Fruit fly (Drosophila melanogaster) whole organism, embryonic: ENCODE data around the gene Gcn5.

Experiments
- CG10274 ChIP-seq: fragments of 200-800 bp; sonication (Bioruptor generic); optimal IDR thresholded peaks from 3 replicates; lab custom pipeline; 2017; ENCODE audit warnings: missing biosample characterization, mild to moderate bottlenecking, missing genetic modification characterization
- CG15514 ChIP-seq: fragments of 200-800 bp; sonication (Bioruptor generic); optimal IDR thresholded peaks from 3 replicates; lab custom pipeline; 2017; ENCODE audit warnings: missing biosample characterization, missing genetic modification characterization, mild to moderate bottlenecking, moderate library complexity, missing genetic modification reagents
- CG1603 ChIP-seq: fragments of 200-800 bp; sonication (Bioruptor generic); optimal IDR thresholded peaks from 2 replicates; lab custom pipeline; 2019; ENCODE audit warnings: missing biosample characterization, mild to moderate bottlenecking, missing genetic modification characterization, moderate library complexity
- CG17359 ChIP-seq: fragments of 200-800 bp; sonication (Bioruptor generic); optimal IDR thresholded peaks from 3 replicates; lab custom pipeline; 2018; ENCODE audit warnings: missing biosample characterization, mild to moderate bottlenecking, missing genetic modification characterization, moderate library complexity
- CG17361 ChIP-seq: fragments of 200-800 bp; sonication (Bioruptor generic); IDR thresholded peaks from 3 replicates; pipeline ENCODE4 v1.3.6; 2022; ENCODE audit warnings: missing biosample characterization, missing genetic modification characterization
- CG17802 ChIP-seq: fragments of 200-800 bp; sonication (Bioruptor generic); optimal IDR thresholded peaks from 2 replicates; lab custom pipeline; 2018; ENCODE audit warnings: missing biosample characterization, mild to moderate bottlenecking, missing genetic modification characterization, moderate library complexity
- CG17829 ChIP-seq: fragments of 200-800 bp; optimal IDR thresholded peaks from 2 replicates; lab custom pipeline; 2019; ENCODE audit warnings: missing biosample characterization, mild to moderate bottlenecking, missing genetic modification characterization, moderate library complexity
- CG2116 ChIP-seq: fragments of 200-800 bp; sonication (Bioruptor generic); optimal IDR thresholded peaks from 3 replicates; lab custom pipeline; 2018; ENCODE audit warnings: missing biosample characterization, mild to moderate bottlenecking, missing genetic modification characterization
- CG2678 ChIP-seq: fragments of 200-800 bp; sonication (Bioruptor generic); optimal IDR thresholded peaks from 3 replicates; lab custom pipeline; 2019; ENCODE audit warnings: missing biosample characterization, mild to moderate bottlenecking, missing genetic modification characterization, moderate library complexity
- CG32532 ChIP-seq: fragments of 200-800 bp; sonication (Bioruptor generic); IDR thresholded peaks from 2 replicates; pipeline ENCODE4 v1.3.6; 2022; ENCODE audit warnings: missing biosample characterization, missing genetic modification characterization
- CG33557 ChIP-seq: fragments of 200-800 bp; sonication (Bioruptor generic); optimal IDR thresholded peaks from 2 replicates; lab custom pipeline; 2019; ENCODE audit warnings: missing biosample characterization, mild to moderate bottlenecking, missing genetic modification characterization, moderate library complexity
- CG3847 ChIP-seq: fragments of 200-800 bp; sonication (Bioruptor generic); IDR thresholded peaks from 2 replicates; pipeline ENCODE4 v1.3.6; 2022; ENCODE audit warnings: missing biosample characterization, missing genetic modification characterization
- CG6254 ChIP-seq: fragments of 200-800 bp; sonication (Bioruptor generic); optimal IDR thresholded peaks from 3 replicates; lab custom pipeline; 2017; ENCODE audit warnings: mild to moderate bottlenecking, missing biosample characterization, missing genetic modification reagents, missing genetic modification characterization
- CG7556 ChIP-seq: fragments of 200-800 bp; sonication (Bioruptor generic); optimal IDR thresholded peaks from 2 replicates; lab custom pipeline; 2017; ENCODE audit warnings: missing biosample characterization, mild to moderate bottlenecking, missing genetic modification characterization
- CG7987 ChIP-seq: fragments of 200-800 bp; sonication (Bioruptor generic); optimal IDR thresholded peaks from 2 replicates; lab custom pipeline; 2018; ENCODE audit warnings: missing biosample characterization, mild to moderate bottlenecking, missing genetic modification characterization, moderate library complexity
- CG9797 ChIP-seq: fragments of 200-800 bp; sonication (Bioruptor generic); optimal IDR thresholded peaks from 3 replicates; lab custom pipeline; 2018; ENCODE audit warnings: missing biosample characterization, mild to moderate bottlenecking, missing genetic modification characterization
- CG9817 ChIP-seq: fragments of 200-800 bp; sonication (Bioruptor generic); optimal IDR thresholded peaks from 2 replicates; lab custom pipeline; 2018; ENCODE audit warnings: missing biosample characterization, mild to moderate bottlenecking, missing genetic modification characterization, moderate library complexity
- CHES-1-like ChIP-seq: fragments of 200-800 bp; sonication (Bioruptor generic); optimal IDR thresholded peaks from 2 replicates; lab custom pipeline; 2016; ENCODE audit warnings: missing biosample characterization, missing genetic modification characterization
- CTCF ChIP-seq: fragments of 200-800 bp; sonication (Bioruptor generic); optimal IDR thresholded peaks from 2 replicates; lab custom pipeline; 2017; ENCODE audit warnings: missing biosample characterization, mild to moderate bottlenecking, missing genetic modification characterization, moderate library complexity
- CoRest ChIP-seq: fragments of 200-800 bp; sonication (Bioruptor generic); optimal IDR thresholded peaks from 3 replicates; lab custom pipeline; 2018; ENCODE audit warnings: missing biosample characterization, mild to moderate bottlenecking, missing genetic modification characterization, moderate library complexity
- Dref ChIP-seq: fragments of 200-800 bp; sonication (Bioruptor generic); IDR thresholded peaks from 2 replicates; pipeline ENCODE4 v1.3.6; 2022; ENCODE audit warnings: missing biosample characterization, missing genetic modification characterization
- ERR ChIP-seq: fragments of 200-800 bp; sonication (Bioruptor generic); optimal IDR thresholded peaks from 2 replicates; lab custom pipeline; 2016; ENCODE audit warnings: missing biosample characterization, missing genetic modification characterization
- Ets65A ChIP-seq: fragments of 200-800 bp; sonication (Bioruptor generic); peaks from one replicate; lab custom pipeline; 2016; ENCODE audit warnings: missing biosample characterization, missing genetic modification characterization
- Ets97D ChIP-seq: fragments of 200-800 bp; sonication (Bioruptor generic); optimal IDR thresholded peaks from 3 replicates; lab custom pipeline; 2016; ENCODE audit warnings: missing biosample characterization, missing genetic modification characterization
- GATAe ChIP-seq: fragments of 200-800 bp; sonication (Bioruptor generic); conservative IDR thresholded peaks from 2 replicates; pipeline ENCODE4 v1.3.6; 2022; ENCODE audit warnings: missing biosample characterization, missing genetic modification characterization
- Gsc ChIP-seq: fragments of 200-800 bp; sonication (Bioruptor generic); IDR thresholded peaks from 2 replicates; pipeline ENCODE4 v1.3.6; 2022; ENCODE audit warnings: missing biosample characterization, missing genetic modification characterization
- HmgZ ChIP-seq: fragments of 200-800 bp; sonication (Bioruptor generic); optimal IDR thresholded peaks from 2 replicates; lab custom pipeline; 2018; ENCODE audit warnings: missing biosample characterization, mild to moderate bottlenecking, missing genetic modification characterization
- Hmr ChIP-seq: fragments of 200-800 bp; sonication (Bioruptor generic); optimal IDR thresholded peaks from 3 replicates; lab custom pipeline; 2017; ENCODE audit warnings: mild to moderate bottlenecking, missing biosample characterization, missing genetic modification reagents, missing genetic modification characterization
- MBD-R2 ChIP-seq: fragments of 200-800 bp; sonication (Bioruptor generic); IDR thresholded peaks from 2 replicates; pipeline ENCODE4 v1.3.6; 2022; ENCODE audit warnings: missing biosample characterization, missing genetic modification characterization
- Med ChIP-seq: fragments of 200-800 bp; sonication (Bioruptor generic); peaks from one replicate; lab custom pipeline; 2016; ENCODE audit warnings: missing biosample characterization, missing genetic modification characterization, mild to moderate bottlenecking, inconsistent platforms, moderate library complexity
- Myb ChIP-seq: fragments of 200-800 bp; sonication (Bioruptor generic); optimal IDR thresholded peaks from 2 replicates; lab custom pipeline; 2016; ENCODE audit warnings: missing biosample characterization, missing genetic modification characterization
- Rfx ChIP-seq: fragments of 200-800 bp; sonication (Bioruptor generic); IDR thresholded peaks from 2 replicates; pipeline ENCODE4 v1.3.6; 2022; ENCODE audit warnings: missing biosample characterization, missing genetic modification characterization
- Scr ChIP-seq: fragments of 200-800 bp; sonication (Bioruptor generic); IDR thresholded peaks from 2 replicates; pipeline ENCODE4 v1.3.6; 2022; ENCODE audit warnings: missing biosample characterization, missing genetic modification characterization; ENCODE audit not compliant: partially characterized antibody
- Sin3A ChIP-seq: fragments of >200 bp; optimal IDR thresholded peaks from 2 replicates; lab custom pipeline; 2018
- Usf ChIP-seq: fragments of 200-800 bp; sonication (Bioruptor generic); optimal IDR thresholded peaks from 2 replicates; lab custom pipeline; 2017; ENCODE audit warnings: missing genotype, missing biosample characterization, missing genetic modification characterization
- YL-1 ChIP-seq: fragments of 200-800 bp; sonication (Bioruptor generic); optimal IDR thresholded peaks from 3 replicates; lab custom pipeline; 2017; ENCODE audit warnings: missing biosample characterization, mild to moderate bottlenecking, missing genetic modification characterization
- al ChIP-seq: fragments of 200-800 bp; sonication (Bioruptor generic); IDR thresholded peaks from 2 replicates; pipeline ENCODE4 v1.3.6; 2022; ENCODE audit warnings: missing biosample characterization, missing genetic modification characterization
- amos ChIP-seq: fragments of 200-800 bp; sonication (Bioruptor generic); IDR thresholded peaks from 2 replicates; pipeline ENCODE4 v1.3.6; 2022; ENCODE audit warnings: missing biosample characterization, missing genetic modification characterization; ENCODE audit not compliant: partially characterized antibody
- bcd ChIP-seq: fragments of 200-800 bp; sonication (Bioruptor generic); optimal IDR thresholded peaks from 2 replicates; lab custom pipeline; 2017; ENCODE audit warnings: missing biosample characterization, mild to moderate bottlenecking, missing genetic modification characterization
- gcm2 ChIP-seq: fragments of 200-800 bp; sonication (Bioruptor generic); optimal IDR thresholded peaks from 2 replicates; lab custom pipeline; 2016; ENCODE audit warnings: missing biosample characterization, missing genetic modification characterization
- grau ChIP-seq: fragments of 200-800 bp; optimal IDR thresholded peaks from 3 replicates; lab custom pipeline; 2019; ENCODE audit warnings: missing biosample characterization, mild to moderate bottlenecking, missing genetic modification characterization, moderate library complexity
- klu ChIP-seq: fragments of 200-800 bp; sonication (Bioruptor generic); IDR thresholded peaks from 2 replicates; pipeline ENCODE4 v1.3.6; 2022; ENCODE audit warnings: missing biosample characterization, missing genetic modification characterization
- pho ChIP-seq: fragments of 200-800 bp; sonication (Bioruptor generic); optimal IDR thresholded peaks from 2 replicates; lab custom pipeline; 2016; ENCODE audit warnings: missing biosample characterization, missing genetic modification characterization
- rib ChIP-seq: fragments of 200-800 bp; sonication (Bioruptor generic); IDR thresholded peaks from 2 replicates; pipeline ENCODE4 v1.3.6; 2022; ENCODE audit warnings: missing biosample characterization, missing genetic modification characterization
- sc ChIP-seq, 3 experiments: fragments of >200 bp in 2 of 3; fragments of 200-800 bp in 1 of 3; sonication (Bioruptor generic) in 1 of 3; optimal IDR thresholded peaks; 2 replicates in 2 of 3; 3 replicates in 1 of 3; lab custom pipeline; 2017; ENCODE audit warnings: mild to moderate bottlenecking in 1 of 3, missing biosample characterization in 1 of 3, missing genetic modification characterization in 1 of 3, missing genetic modification reagents in 1 of 3
- scrt ChIP-seq: fragments of 200-800 bp; sonication (Bioruptor generic); optimal IDR thresholded peaks from 2 replicates; lab custom pipeline; 2018; ENCODE audit warnings: missing biosample characterization, mild to moderate bottlenecking, missing genetic modification characterization, moderate library complexity
- slbo ChIP-seq: fragments of 200-800 bp; sonication (Bioruptor generic); IDR thresholded peaks from 2 replicates; pipeline ENCODE4 v1.3.6; 2022; ENCODE audit warnings: missing biosample characterization, missing genetic modification characterization
- stwl ChIP-seq: fragments of 200-800 bp; sonication (Bioruptor generic); optimal IDR thresholded peaks from 3 replicates; lab custom pipeline; 2018; ENCODE audit warnings: missing biosample characterization, mild to moderate bottlenecking, missing genetic modification characterization, moderate library complexity
- trem ChIP-seq: fragments of 200-800 bp; optimal IDR thresholded peaks from 3 replicates; lab custom pipeline; 2019; ENCODE audit warnings: missing biosample characterization, mild to moderate bottlenecking, missing genetic modification characterization, moderate library complexity
- zen2 ChIP-seq: fragments of 200-800 bp; sonication (Bioruptor generic); IDR thresholded peaks from 3 replicates; pipeline ENCODE4 v1.3.6; 2022; ENCODE audit warnings: missing biosample characterization, missing genetic modification characterization; ENCODE audit not compliant: partially characterized antibody
- zfh2 ChIP-seq: fragments of 200-800 bp; sonication (Bioruptor generic); optimal IDR thresholded peaks from 2 replicates; lab custom pipeline; 2016; ENCODE audit warnings: missing biosample characterization, missing genetic modification characterization

The Gcn5 gene

dm6 chr3L:12530044-12530443 lies 6.2 kb upstream of the Gcn5 start, which contains the start of gene nst (continued):
- peak; percentile 38; the same call in 1 of the 2 replicates for TF ChIP-seq amos (GFP tag; lab: Robert Waterston, UW)
- TF ChIP-seq HmgZ (tag; lab: Kevin White, UChicago), result peak; percentile 7
- TF ChIP-seq CG17829 (tag; lab: Kevin White, UChicago), result no peak
- TF ChIP-seq rib (GFP tag; lab: Robert Waterston, UW), result no peak
- TF ChIP-seq CG33557 (GFP tag; lab: Kevin White, UChicago), result no peak
- 0 out of 2 replicates have a peak, but pooled peaks have one; percentile 28 for TF ChIP-seq Rfx (GFP tag; lab: Robert Waterston, UW)
- TF ChIP-seq CG10274 (GFP tag; lab: Kevin White, UChicago), result no peak
- peak; percentile 19 for TF ChIP-seq CG9817 (tag; lab: Kevin White, UChicago)
- TF ChIP-seq al (GFP tag; lab: Robert Waterston, UW), result no peak
- TF ChIP-seq CoRest (tag; lab: Kevin White, UChicago), result peak; percentile 17
- peak; percentile 15; the same call in 1 of the 2 replicates for TF ChIP-seq CG32532 (GFP tag; lab: Robert Waterston, UW)
- peak; percentile 32 for TF ChIP-seq CG2116 (GFP tag; lab: Kevin White, UChicago)
- TF ChIP-seq CHES-1-like (GFP tag; lab: Kevin White, UChicago), result peak; percentile 6
- peak; percentile 33; the same call in 1 of the 2 replicates for TF ChIP-seq Dref (GFP tag; lab: Robert Waterston, UW)
- peak; percentile 40 for TF ChIP-seq Scr (GFP tag; lab: Robert Waterston, UW)
- no peak for TF ChIP-seq CG17359
- TF ChIP-seq stwl (tag; lab: Kevin White, UChicago), result peak; percentile 44
- peak; percentile 14 for TF ChIP-seq trem
- peak; percentile 57 for TF ChIP-seq Myb (GFP tag; lab: Kevin White, UChicago)
- no peak for TF ChIP-seq scrt (GFP tag; lab: Kevin White, UChicago)
- peak; percentile 9 for TF ChIP-seq Sin3A (lab: Kevin White, UChicago)
- peak; percentile 69 for TF ChIP-seq CG15514 (GFP tag; lab: Kevin White, UChicago)
- no peak for TF ChIP-seq CG7987 (GFP tag; lab: Kevin White, UChicago)
- no peak for TF ChIP-seq pho (GFP tag; lab: Kevin White, UChicago)
- peak; percentile 16 for TF ChIP-seq CG6254 (GFP tag; lab: Kevin White, UChicago)
- no peak for TF ChIP-seq sc (optimal IDR thresholded peaks at IDR 0.05; lab: Kevin White, UChicago)
- TF ChIP-seq sc (GFP tag; optimal IDR thresholded peaks at IDR 0.05; lab: Kevin White, UChicago), result no peak
- no peak for TF ChIP-seq klu (GFP tag; lab: Robert Waterston, UW)
- no peak for TF ChIP-seq GATAe
- peak; percentile 81 for TF ChIP-seq CG9797 (GFP tag; lab: Kevin White, UChicago)
- TF ChIP-seq CG7556 (GFP tag; lab: Kevin White, UChicago), result no peak
- peak; percentile 15 for TF ChIP-seq Ets97D (GFP tag; lab: Kevin White, UChicago)
- 0 out of 3 replicates have a peak, but pooled peaks have one; percentile 13 for TF ChIP-seq CG17361 (GFP tag; lab: Robert Waterston, UW)
- no peak for TF ChIP-seq zen2 (GFP tag; lab: Robert Waterston, UW)
- peak; percentile 89 for TF ChIP-seq MBD-R2
- TF ChIP-seq Gsc (GFP tag; lab: Robert Waterston, UW), result no peak
- TF ChIP-seq Med (GFP tag; lab: Kevin White, UChicago), result peak; percentile 88
- peak; percentile 48; the same call in 1 of the 2 replicates for TF ChIP-seq CG3847 (GFP tag; lab: Robert Waterston, UW)
- no peak for TF ChIP-seq gcm2 (GFP tag; lab: Kevin White, UChicago)
- 0 out of 2 replicates have a peak, but pooled peaks have one; percentile 20 for TF ChIP-seq slbo (GFP tag; lab: Robert Waterston, UW)
- peak; percentile 29 for TF ChIP-seq CTCF (GFP tag; lab: Kevin White, UChicago)
- TF ChIP-seq zfh2 (GFP tag; lab: Kevin White, UChicago), result no peak
- TF ChIP-seq CG2678 (tag; lab: Kevin White, UChicago), result peak; percentile 1
- TF ChIP-seq CG17802 (tag; lab: Kevin White, UChicago), result peak; percentile 2
- TF ChIP-seq Usf (GFP tag; lab: Kevin White, UChicago), result no peak
- TF ChIP-seq Ets65A (GFP tag; lab: Kevin White, UChicago), result peak; percentile 60
- no peak for TF ChIP-seq bcd (GFP tag; lab: Kevin White, UChicago)
- TF ChIP-seq grau, result peak; percentile 16
- TF ChIP-seq Hmr (GFP tag; lab: Kevin White, UChicago), result peak; percentile 14
- TF ChIP-seq ERR (GFP tag; lab: Kevin White, UChicago), result peak; percentile 14
- peak; percentile 32 for TF ChIP-seq YL-1
- peak; percentile 61 for TF ChIP-seq CG1603
